Fruit fly (Drosophila melanogaster) whole organism, embryonic: ENCODE data around the gene CG10943.
A peak's percentile ranks its signal among the peaks of the same experiment; 100 is the strongest.

Source experiments
- Ada2b ChIP-seq: fragments of 200-800 bp; sonication (Bioruptor generic); IDR thresholded peaks from 2 replicates; pipeline ENCODE4 v1.3.6; 2022; ENCODE audit warnings: missing biosample characterization, missing genetic modification characterization
- Adf1 ChIP-seq: fragments of 200-800 bp; sonication (Bioruptor generic); IDR thresholded peaks from 2 replicates; pipeline ENCODE4 v1.3.6; 2022; ENCODE audit warnings: missing biosample characterization, missing genetic modification characterization
- Atf6 ChIP-seq: fragments of 200-800 bp; sonication (Bioruptor generic); IDR thresholded peaks from 2 replicates; pipeline ENCODE4 v1.3.6; 2022; ENCODE audit warnings: missing biosample characterization, missing genetic modification characterization
- Bgb ChIP-seq: fragments of 200-800 bp; sonication (Bioruptor generic); IDR thresholded peaks from 2 replicates; pipeline ENCODE4 v1.3.6; 2022; ENCODE audit warnings: missing biosample characterization, missing genetic modification characterization; ENCODE audit not compliant: partially characterized antibody
- CG10209 ChIP-seq: fragments of 200-800 bp; sonication (Bioruptor generic); optimal IDR thresholded peaks from 3 replicates; lab custom pipeline; 2017; ENCODE audit warnings: missing biosample characterization, mild to moderate bottlenecking, missing genetic modification characterization, missing genetic modification reagents
- CG12391 ChIP-seq: fragments of 200-800 bp; sonication (Bioruptor generic); optimal IDR thresholded peaks from 3 replicates; lab custom pipeline; 2018; ENCODE audit warnings: missing biosample characterization, mild to moderate bottlenecking, missing genetic modification characterization, moderate library complexity
- CG12769 ChIP-seq: fragments of 200-800 bp; sonication (Bioruptor generic); optimal IDR thresholded peaks from 2 replicates; lab custom pipeline; 2019; ENCODE audit warnings: missing biosample characterization, mild to moderate bottlenecking, missing genetic modification characterization, moderate library complexity
- CG13287 ChIP-seq: fragments of 200-800 bp; sonication (Bioruptor generic); IDR thresholded peaks from 2 replicates; pipeline ENCODE4 v1.3.6; 2022; ENCODE audit warnings: missing biosample characterization, missing genetic modification characterization; ENCODE audit not compliant: partially characterized antibody
- CG13624 ChIP-seq: fragments of 200-800 bp; sonication (Bioruptor generic); optimal IDR thresholded peaks from 2 replicates; lab custom pipeline; 2016; ENCODE audit warnings: missing biosample characterization, missing genetic modification characterization
- CG14710 ChIP-seq: fragments of 200-800 bp; sonication (Bioruptor generic); optimal IDR thresholded peaks from 3 replicates; lab custom pipeline; 2019; ENCODE audit warnings: missing biosample characterization, mild to moderate bottlenecking, missing genetic modification characterization, moderate library complexity
- CG1647 ChIP-seq: fragments of 200-800 bp; sonication (Bioruptor generic); optimal IDR thresholded peaks from 3 replicates; lab custom pipeline; 2016; ENCODE audit warnings: missing biosample characterization, missing genetic modification characterization
- CG17359 ChIP-seq: fragments of 200-800 bp; sonication (Bioruptor generic); optimal IDR thresholded peaks from 3 replicates; lab custom pipeline; 2018; ENCODE audit warnings: missing biosample characterization, mild to moderate bottlenecking, missing genetic modification characterization, moderate library complexity
- CG17361 ChIP-seq: fragments of 200-800 bp; sonication (Bioruptor generic); IDR thresholded peaks from 3 replicates; pipeline ENCODE4 v1.3.6; 2022; ENCODE audit warnings: missing biosample characterization, missing genetic modification characterization
- CG17802 ChIP-seq: fragments of 200-800 bp; sonication (Bioruptor generic); optimal IDR thresholded peaks from 2 replicates; lab custom pipeline; 2018; ENCODE audit warnings: missing biosample characterization, mild to moderate bottlenecking, missing genetic modification characterization, moderate library complexity
- CG18011 ChIP-seq: fragments of 200-800 bp; sonication (Bioruptor generic); optimal IDR thresholded peaks from 2 replicates; lab custom pipeline; 2017; ENCODE audit warnings: missing biosample characterization, missing genetic modification characterization, mild to moderate bottlenecking, moderate library complexity, missing genotype
- CG2199 ChIP-seq: fragments of 200-800 bp; sonication (Bioruptor generic); IDR thresholded peaks from 3 replicates; pipeline ENCODE4 v1.3.6; 2022; ENCODE audit warnings: missing biosample characterization, missing genetic modification characterization
- CG31224 ChIP-seq: fragments of 200-800 bp; sonication (Bioruptor generic); IDR thresholded peaks from 2 replicates; pipeline ENCODE4 v1.3.6; 2022; ENCODE audit warnings: missing biosample characterization, missing genetic modification characterization
- CG32767 ChIP-seq: fragments of 200-800 bp; sonication (Bioruptor generic); IDR thresholded peaks from 2 replicates; pipeline ENCODE4 v1.3.6; 2022; ENCODE audit warnings: missing biosample characterization, missing genetic modification characterization
- CG34422 ChIP-seq: fragments of 200-800 bp; sonication (Bioruptor generic); IDR thresholded peaks from 3 replicates; pipeline ENCODE4 v1.3.6; 2022; ENCODE audit warnings: missing biosample characterization, missing genetic modification characterization
- CG5180 ChIP-seq: fragments of 200-800 bp; sonication (Bioruptor generic); optimal IDR thresholded peaks from 3 replicates; lab custom pipeline; 2017; ENCODE audit warnings: missing biosample characterization, missing genetic modification characterization, mild to moderate bottlenecking, moderate library complexity, missing genetic modification reagents
- CG9727 ChIP-seq: fragments of 200-800 bp; sonication (Bioruptor generic); optimal IDR thresholded peaks from 3 replicates; lab custom pipeline; 2017; ENCODE audit warnings: missing biosample characterization, mild to moderate bottlenecking, missing genetic modification characterization
- CoRest ChIP-seq: fragments of 200-800 bp; sonication (Bioruptor generic); optimal IDR thresholded peaks from 3 replicates; lab custom pipeline; 2018; ENCODE audit warnings: missing biosample characterization, mild to moderate bottlenecking, missing genetic modification characterization, moderate library complexity
- Drgx ChIP-seq: fragments of 200-800 bp; sonication (Bioruptor generic); IDR thresholded peaks from 2 replicates; pipeline ENCODE4 v1.3.6; 2022; ENCODE audit warnings: missing biosample characterization, missing genetic modification characterization
- ERR ChIP-seq: fragments of 200-800 bp; sonication (Bioruptor generic); optimal IDR thresholded peaks from 2 replicates; lab custom pipeline; 2016; ENCODE audit warnings: missing biosample characterization, missing genetic modification characterization
- Hey ChIP-seq: fragments of 200-800 bp; sonication (Bioruptor generic); optimal IDR thresholded peaks from 3 replicates; lab custom pipeline; 2018; ENCODE audit warnings: missing biosample characterization, mild to moderate bottlenecking, missing genetic modification characterization
- Hr51 ChIP-seq, 2 experiments: fragments of 200-800 bp; sonication (Bioruptor generic); optimal IDR thresholded peaks; 2 replicates in 1 of 2; 3 replicates in 1 of 2; lab custom pipeline; 2016 to 2018; ENCODE audit warnings: missing biosample characterization in 2 of 2, missing genetic modification characterization in 2 of 2, mild to moderate bottlenecking in 1 of 2, moderate library complexity in 1 of 2
- Hr78 ChIP-seq, 2 experiments: fragments of 200-800 bp in 1 of 2; fragments of >200 bp in 1 of 2; sonication (Bioruptor generic) in 1 of 2; optimal IDR thresholded peaks; 2 replicates each; lab custom pipeline; 2017 to 2019; ENCODE audit warnings: missing biosample characterization in 2 of 2, missing genetic modification characterization in 2 of 2, mild to moderate bottlenecking in 1 of 2, moderate library complexity in 1 of 2
- NC2α ChIP-seq: fragments of 200-800 bp; sonication (Bioruptor generic); optimal IDR thresholded peaks from 2 replicates; lab custom pipeline; 2016; ENCODE audit warnings: missing biosample characterization, missing genetic modification characterization
- Pdp1 ChIP-seq, 2 experiments: fragments of 200-800 bp; sonication (Bioruptor generic); optimal IDR thresholded peaks; 3 replicates each; lab custom pipeline; 2016; ENCODE audit warnings: missing biosample characterization in 2 of 2, missing genetic modification characterization in 2 of 2, mild to moderate bottlenecking in 1 of 2, moderate library complexity in 1 of 2
- Rfx ChIP-seq: fragments of 200-800 bp; sonication (Bioruptor generic); IDR thresholded peaks from 2 replicates; pipeline ENCODE4 v1.3.6; 2022; ENCODE audit warnings: missing biosample characterization, missing genetic modification characterization
- Sry-β ChIP-seq: fragments of 200-800 bp; sonication (Bioruptor generic); optimal IDR thresholded peaks from 2 replicates; lab custom pipeline; 2018; ENCODE audit warnings: missing biosample characterization, mild to moderate bottlenecking, missing genetic modification characterization, moderate library complexity
- ato ChIP-seq: fragments of 200-800 bp; sonication (Bioruptor generic); IDR thresholded peaks from 2 replicates; pipeline ENCODE4 v1.3.6; 2022; ENCODE audit warnings: missing biosample characterization, missing genetic modification characterization; ENCODE audit not compliant: partially characterized antibody
- cato ChIP-seq: fragments of 200-800 bp; sonication (Bioruptor generic); optimal IDR thresholded peaks from 2 replicates; lab custom pipeline; 2016; ENCODE audit warnings: missing biosample characterization, missing genetic modification characterization, borderline replicate concordance
- chm ChIP-seq: fragments of 200-800 bp; sonication (Bioruptor generic); IDR thresholded peaks from 2 replicates; pipeline ENCODE4 v1.3.6; 2022; ENCODE audit warnings: missing biosample characterization, missing genetic modification characterization
- ftz-f1 ChIP-seq: fragments of 200-800 bp; sonication (Bioruptor generic); optimal IDR thresholded peaks from 2 replicates; lab custom pipeline; 2016; ENCODE audit warnings: missing biosample characterization, missing genetic modification characterization
- gfzf ChIP-seq: fragments of 200-800 bp; sonication (Bioruptor generic); optimal IDR thresholded peaks from 2 replicates; lab custom pipeline; 2016; ENCODE audit warnings: missing biosample characterization, mild to moderate bottlenecking, missing genetic modification characterization, moderate library complexity
- grn ChIP-seq: fragments of 200-800 bp; sonication (Bioruptor generic); optimal IDR thresholded peaks from 3 replicates; lab custom pipeline; 2017; ENCODE audit warnings: missing biosample characterization, missing genetic modification characterization
- kni ChIP-seq: fragments of 200-800 bp; sonication (Bioruptor generic); optimal IDR thresholded peaks from 3 replicates; lab custom pipeline; 2017; ENCODE audit warnings: mild to moderate bottlenecking, missing biosample characterization, missing genetic modification reagents, missing genetic modification characterization
- lab ChIP-seq: fragments of 200-800 bp; sonication (Bioruptor generic); optimal IDR thresholded peaks from 3 replicates; lab custom pipeline; 2017; ENCODE audit warnings: missing biosample characterization, missing genetic modification characterization, mild to moderate bottlenecking, moderate library complexity, missing genetic modification reagents
- p53 ChIP-seq: fragments of 200-800 bp; sonication (Bioruptor generic); optimal IDR thresholded peaks from 2 replicates; lab custom pipeline; 2016; ENCODE audit warnings: missing biosample characterization, missing genetic modification characterization
- peb ChIP-seq: fragments of 200-800 bp; sonication (Bioruptor generic); IDR thresholded peaks from 2 replicates; pipeline ENCODE4 v1.3.6; 2022; ENCODE audit warnings: missing biosample characterization, missing genetic modification characterization
- ranshi ChIP-seq: fragments of 200-800 bp; sonication (Bioruptor generic); IDR thresholded peaks from 2 replicates; pipeline ENCODE4 v1.3.6; 2022; ENCODE audit warnings: missing biosample characterization, missing genetic modification characterization
- rib ChIP-seq: fragments of 200-800 bp; sonication (Bioruptor generic); IDR thresholded peaks from 2 replicates; pipeline ENCODE4 v1.3.6; 2022; ENCODE audit warnings: missing biosample characterization, missing genetic modification characterization
- sd ChIP-seq: fragments of 200-800 bp; sonication (Bioruptor generic); optimal IDR thresholded peaks from 3 replicates; lab custom pipeline; 2018; ENCODE audit warnings: missing biosample characterization, mild to moderate bottlenecking, missing genetic modification characterization, moderate library complexity
- sna ChIP-seq: fragments of 200-800 bp; sonication (Bioruptor generic); IDR thresholded peaks from 2 replicates; pipeline ENCODE4 v1.3.6; 2022; ENCODE audit warnings: missing biosample characterization, missing genetic modification characterization; ENCODE audit not compliant: partially characterized antibody
- so ChIP-seq: fragments of 200-800 bp; sonication (Bioruptor generic); IDR thresholded peaks from 3 replicates; pipeline ENCODE4 v1.3.6; 2022; ENCODE audit warnings: missing biosample characterization, missing genetic modification characterization
- sug ChIP-seq: fragments of 200-800 bp; optimal IDR thresholded peaks from 2 replicates; lab custom pipeline; 2019; ENCODE audit warnings: missing biosample characterization, mild to moderate bottlenecking, missing genetic modification characterization, moderate library complexity

Gene CG10943

dm6 chr3L:12833864-12834525 is 28.7 kb downstream of the CG10943 start (continued):
- TF ChIP-seq Hr51 (GFP tag; optimal IDR thresholded peaks at IDR 0.05; lab: Kevin White, UChicago) (peak in 1 of 2 experiments; percentile 4), sna (GFP tag; lab: Robert Waterston, UW) (no peak), CG12769 (tag; lab: Kevin White, UChicago) (peak; percentile 14), Bgb (peak; percentile 46), ranshi (0 out of 2 replicates have a peak, but pooled peaks have one; percentile 14), CG32767 (GFP tag; lab: Robert Waterston, UW) (peak; percentile 95), chm (0 out of 2 replicates have a peak, but pooled peaks have one; percentile 61), Sry-β (GFP tag; lab: Kevin White, UChicago) (no peak), peb (GFP tag; lab: Robert Waterston, UW) (no peak), CG10209 (GFP tag; lab: Kevin White, UChicago) (no peak), CG13287 (GFP tag; lab: Robert Waterston, UW) (peak; percentile 27; the same call in 1 of the 2 replicates), CG5180 (GFP tag; lab: Kevin White, UChicago) (peak; percentile 5), Hey (peak; percentile 58), Atf6 (peak; percentile 46; the same call in 1 of the 2 replicates), lab (GFP tag; lab: Kevin White, UChicago) (peak; percentile 44), Pdp1 (GFP tag; optimal IDR thresholded peaks at IDR 0.05; lab: Kevin White, UChicago) (peak in 1 of 2 experiments; percentile 97), CG17361 (GFP tag; lab: Robert Waterston, UW) (peak; percentile 21; the same call in 1 of the 3 replicates), p53 (GFP tag; lab: Kevin White, UChicago) (no peak), gfzf (GFP tag; lab: Kevin White, UChicago) (peak; percentile 7), ato (GFP tag; lab: Robert Waterston, UW) (no peak), ftz-f1 (GFP tag; lab: Kevin White, UChicago) (peak; percentile 77), CoRest (tag; lab: Kevin White, UChicago) (no peak), CG31224 (GFP tag; lab: Robert Waterston, UW) (peak; percentile 96), CG13624 (GFP tag; lab: Kevin White, UChicago) (peak; percentile 4), CG12391 (peak; percentile 4), CG9727 (GFP tag; lab: Kevin White, UChicago) (peak; percentile 4), CG17359 (tag; lab: Kevin White, UChicago) (peak; percentile 3), so (GFP tag; lab: Robert Waterston, UW) (no peak), CG17802 (tag; lab: Kevin White, UChicago) (no peak), rib (GFP tag; lab: Robert Waterston, UW) (peak; percentile 51), CG1647 (GFP tag; lab: Kevin White, UChicago) (no peak), Drgx (no peak), CG2199 (GFP tag; lab: Robert Waterston, UW) (0 out of 3 replicates have a peak, but pooled peaks have one; percentile 70), Rfx (GFP tag; lab: Robert Waterston, UW) (0 out of 2 replicates have a peak, but pooled peaks have one; percentile 32), sd (tag; lab: Kevin White, UChicago) (peak; percentile 90), Adf1 (GFP tag; lab: Robert Waterston, UW) (peak; percentile 33; the same call in 1 of the 2 replicates), NC2α (no peak), Ada2b (0 out of 2 replicates have a peak, but pooled peaks have one; percentile 31), ERR (GFP tag; lab: Kevin White, UChicago) (peak; percentile 23), CG18011 (GFP tag; lab: Kevin White, UChicago) (no peak), Hr78 (GFP tag; optimal IDR thresholded peaks at IDR 0.05; lab: Kevin White, UChicago) (peak in 1 of 2 experiments; percentile 82), CG34422 (GFP tag; lab: Robert Waterston, UW) (0 out of 3 replicates have a peak, but pooled peaks have one; percentile 14), grn (no peak), sug (tag; lab: Kevin White, UChicago) (peak; percentile 80), kni (GFP tag; lab: Kevin White, UChicago) (peak; percentile 74), cato (GFP tag; lab: Kevin White, UChicago) (no peak), CG14710 (tag; lab: Kevin White, UChicago) (no peak)
